Fruit fly (Drosophila melanogaster): ENCODE measurements around the gene CG14450.

The CG14450 gene

DNA sequence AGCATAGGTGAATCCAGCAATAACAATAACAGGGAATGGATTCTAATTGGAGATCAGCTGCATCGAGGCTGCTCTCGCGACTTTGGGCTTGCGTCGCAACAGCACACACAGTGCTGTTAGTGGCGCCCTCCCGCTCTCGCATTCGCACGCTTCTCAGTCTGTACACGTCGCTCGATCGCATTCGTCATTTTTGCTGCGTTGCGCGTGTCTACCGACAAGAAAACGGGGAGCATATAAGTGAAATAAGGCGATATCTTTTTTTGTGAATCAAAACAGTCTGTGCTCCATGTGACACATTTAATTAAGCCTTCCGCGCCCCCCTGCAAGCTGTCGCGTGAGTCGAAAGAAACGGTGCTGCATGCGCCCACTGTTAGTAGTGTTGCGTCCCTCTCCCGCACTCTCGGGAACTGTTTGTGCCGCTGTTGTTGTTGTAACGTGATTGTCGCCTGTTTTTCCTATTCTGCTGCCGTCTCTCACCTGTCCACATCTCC lies 45.8 kb upstream of the CG14450 start (continued):
- TF ChIP-seq ss (GFP tag; optimal IDR thresholded peaks at IDR 0.05) (peak in 1 of 2 experiments; percentile 51), Sox102F (GFP tag; optimal IDR thresholded peaks at IDR 0.05) (no peak), Eip93F (GFP tag; optimal IDR thresholded peaks at IDR 0.05) (no peak), CG3919 (GFP tag; optimal IDR thresholded peaks at IDR 0.05) (no peak), CG8632 (GFP tag; optimal IDR thresholded peaks at IDR 0.05) (no peak), CG9139 (GFP tag; optimal IDR thresholded peaks at IDR 0.05) (peak; percentile 12), esn (GFP tag; optimal IDR thresholded peaks at IDR 0.05) (peak; percentile 14), topi (GFP tag; optimal IDR thresholded peaks at IDR 0.05) (no peak), CG6792 (GFP tag; optimal IDR thresholded peaks at IDR 0.05) (no peak), CG6808 (GFP tag; optimal IDR thresholded peaks at IDR 0.05) (peak; percentile 1), Smox (GFP tag; optimal IDR thresholded peaks at IDR 0.05) (no peak), Blimp-1 (GFP tag; optimal IDR thresholded peaks at IDR 0.05) (no peak), fd85E (GFP tag; optimal IDR thresholded peaks at IDR 0.05) (no peak), Hr38 (GFP tag; optimal IDR thresholded peaks at IDR 0.05) (no peak), Eip78C (GFP tag) (no peak), CG11902 (GFP tag; optimal IDR thresholded peaks at IDR 0.05) (no peak), CG10669 (GFP tag; optimal IDR thresholded peaks at IDR 0.05) (no peak)

dm6 chr3L:22749987-22750386 lies 22.4 kb upstream of the CG14450 start:
- TF ChIP-seq Eip93F (GFP tag; optimal IDR thresholded peaks at IDR 0.05) (no peak), CG10669 (GFP tag; optimal IDR thresholded peaks at IDR 0.05) (no peak), CG11294 (GFP tag; IDR thresholded peaks at IDR 0.05) (no peak), net (GFP tag; optimal IDR thresholded peaks at IDR 0.05) (no peak), CG4318 (GFP tag; optimal IDR thresholded peaks at IDR 0.05) (no peak), Blimp-1 (GFP tag; optimal IDR thresholded peaks at IDR 0.05) (no peak), pdm3 (GFP tag; optimal IDR thresholded peaks at IDR 0.05) (no peak), OdsH (GFP tag; optimal IDR thresholded peaks at IDR 0.05) (no peak), CG6792 (GFP tag; optimal IDR thresholded peaks at IDR 0.05) (no peak), Gug (GFP tag; IDR thresholded peaks at IDR 0.05) (no peak), CG7368 (GFP tag; optimal IDR thresholded peaks at IDR 0.05) (no peak), CG3032 (tag; optimal IDR thresholded peaks at IDR 0.05) (no peak), esn (GFP tag; optimal IDR thresholded peaks at IDR 0.05) (no peak), Ets96B (tag; optimal IDR thresholded peaks at IDR 0.05) (no peak), salr (GFP tag; optimal IDR thresholded peaks at IDR 0.05) (no peak), CG11762 (GFP tag; optimal IDR thresholded peaks at IDR 0.05; ENCODE audit: insufficient read depth) (no peak), vri (GFP tag; optimal IDR thresholded peaks at IDR 0.05) (no peak)

dm6 chr3L:22749147-22749550 lies 21.6 kb upstream of the CG14450 start, which contains the start of gene SPoCk:
SPoCk (plus strand) TSS chr3L:22749444.
- TF ChIP-seq CG8119 (GFP tag; IDR thresholded peaks at IDR 0.05) = no peak
- TF ChIP-seq CG11294 (GFP tag; IDR thresholded peaks at IDR 0.05) = no peak
- TF ChIP-seq CG3919 (GFP tag; optimal IDR thresholded peaks at IDR 0.05) = peak; percentile 29
- peak; percentile 57 for TF ChIP-seq svp (GFP tag)
- no peak for TF ChIP-seq Sox15 (GFP tag; optimal IDR thresholded peaks at IDR 0.05)
- no peak for TF ChIP-seq vri (GFP tag; optimal IDR thresholded peaks at IDR 0.05)
- TF ChIP-seq Blimp-1 (GFP tag; optimal IDR thresholded peaks at IDR 0.05) = no peak
- TF ChIP-seq CG4318 (GFP tag; optimal IDR thresholded peaks at IDR 0.05) = no peak
- TF ChIP-seq CG8319 (GFP tag; optimal IDR thresholded peaks at IDR 0.05) = no peak
- TF ChIP-seq Eip75B (GFP tag; optimal IDR thresholded peaks at IDR 0.05) = no peak
- no peak for TF ChIP-seq CG11902 (GFP tag; optimal IDR thresholded peaks at IDR 0.05)
- TF ChIP-seq cyc (GFP tag; optimal IDR thresholded peaks at IDR 0.05) = no peak
- no peak for TF ChIP-seq OdsH (GFP tag; optimal IDR thresholded peaks at IDR 0.05)
- peak; percentile 63 for TF ChIP-seq CG1621 (tag; optimal IDR thresholded peaks at IDR 0.05)
- TF ChIP-seq CG16779 (tag; optimal IDR thresholded peaks at IDR 0.05) = no peak
- TF ChIP-seq dsx (GFP tag; optimal IDR thresholded peaks at IDR 0.05; ENCODE audit: poor library complexity, severe bottlenecking) = peak; percentile 39
- TF ChIP-seq eg (GFP tag; IDR thresholded peaks at IDR 0.05) = no peak
- TF ChIP-seq CG6276 (GFP tag; optimal IDR thresholded peaks at IDR 0.05) = no peak
- TF ChIP-seq Eip78C (GFP tag) = peak; percentile 69
- TF ChIP-seq CG8632 (GFP tag; optimal IDR thresholded peaks at IDR 0.05) = no peak
- TF ChIP-seq CG10669 (GFP tag; optimal IDR thresholded peaks at IDR 0.05) = no peak
- peak; percentile 21 to 34 for TF ChIP-seq ss (GFP tag; optimal IDR thresholded peaks at IDR 0.05)
- TF ChIP-seq CG3032 (tag; optimal IDR thresholded peaks at IDR 0.05) = peak; percentile 9
- TF ChIP-seq Eip93F (GFP tag; optimal IDR thresholded peaks at IDR 0.05) = no peak

Data from whole organism, prepupa.